Worm (Caenorhabditis elegans): ENCODE data around the gene aat-4.

Gene aat-4

DNA sequence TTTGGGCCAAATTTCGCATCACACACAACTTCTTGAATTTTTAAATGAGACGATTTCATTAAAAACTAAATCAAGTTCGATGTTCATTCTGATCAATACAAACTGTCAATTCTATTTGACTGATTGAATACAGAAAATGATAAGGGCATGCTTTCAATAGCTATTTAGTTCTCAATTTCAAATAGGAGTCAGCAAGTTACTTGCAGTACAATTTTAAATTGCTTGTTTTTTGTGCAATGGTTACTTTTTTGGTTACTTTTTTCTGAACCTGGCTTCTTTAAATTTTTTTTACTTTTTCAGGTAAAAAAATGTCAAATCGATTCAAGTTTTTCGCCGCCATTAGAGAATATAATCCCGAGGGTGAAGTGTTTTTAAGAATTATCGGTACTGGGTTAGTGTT lies 50.4 kb downstream of the aat-4 start, which contains the start of gene C49A9.2:
C49A9.2 (plus strand) TSS at position 301 of the 400 bp plus-strand sequence.
- TF ChIP-seq med-1 (GFP tag; optimal IDR thresholded peaks at IDR 0.05; ENCODE audit: insufficient read depth) (no peak), ztf-29 (GFP tag; IDR thresholded peaks at IDR 0.05) (no peak), flt-1 (GFP tag; IDR thresholded peaks at IDR 0.05) (no peak), klf-2 (GFP tag; conservative IDR thresholded peaks at IDR 0.05) (no peak), tab-1 (GFP tag; IDR thresholded peaks at IDR 0.05) (no peak), ref-1 (GFP tag; conservative IDR thresholded peaks at IDR 0.05) (no peak), ztf-23 (GFP tag; IDR thresholded peaks at IDR 0.05) (no peak)
